Fruit fly (Drosophila melanogaster) whole organism, adult: ENCODE measurements around the gene Rsph9.

Experiments
- Clk ChIP-seq: fragments of 200-800 bp; sonication (Bioruptor generic); optimal IDR thresholded peaks from 2 replicates; lab custom pipeline; 2017; ENCODE audit warnings: missing biosample characterization, missing genetic modification characterization
- cnc ChIP-seq, 2 experiments: fragments of >200 bp; optimal IDR thresholded peaks; 2 replicates each; lab custom pipeline; 2017

dm6 chr2L:17452624-17453023, 40.2 kb upstream of the Rsph9 start, which contains the start of gene CG5050:
- no peak for TF ChIP-seq Clk
- no peak for TF ChIP-seq cnc (optimal IDR thresholded peaks at IDR 0.05; lab: Kevin White, UChicago)
